Worm (Caenorhabditis elegans): ENCODE results near the gene unc-47.

The unc-47 gene

DNA sequence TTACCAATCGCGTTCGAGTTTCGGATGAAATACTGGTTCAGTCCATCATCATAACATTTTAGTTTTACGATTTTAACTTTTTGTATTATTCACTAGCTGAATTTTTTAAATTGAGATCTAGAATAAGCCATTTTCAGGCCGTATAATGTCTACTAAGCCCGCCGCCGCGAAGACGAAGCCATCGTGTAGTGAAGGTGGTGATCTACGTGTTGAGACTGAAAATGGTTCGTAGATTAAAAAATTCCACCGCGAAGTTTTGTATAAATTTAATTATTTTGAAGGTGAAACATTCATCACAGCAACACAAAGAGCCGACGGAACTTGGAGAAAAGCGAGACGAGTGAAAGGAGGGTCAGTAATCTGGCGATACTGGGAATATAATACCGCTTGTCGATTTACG is 23.6 kb upstream of the unc-47 start, which contains the start of gene T20G5.9 (continued):
- TF ChIP-seq rpc-1 (optimal IDR thresholded peaks at IDR 0.05) = no peak
- no peak for TF ChIP-seq rpc-1 (tag; optimal IDR thresholded peaks at IDR 0.05)
- no peak for TF ChIP-seq hlh-26 (GFP tag; conservative IDR thresholded peaks at IDR 0.05)
- TF ChIP-seq Y95B8A.8 (GFP tag; IDR thresholded peaks at IDR 0.05) = no peak
- TF ChIP-seq B0261.1 (tag; optimal IDR thresholded peaks at IDR 0.05) = no peak
- TF ChIP-seq ztf-28 (GFP tag; IDR thresholded peaks at IDR 0.05) = no peak

DNA sequence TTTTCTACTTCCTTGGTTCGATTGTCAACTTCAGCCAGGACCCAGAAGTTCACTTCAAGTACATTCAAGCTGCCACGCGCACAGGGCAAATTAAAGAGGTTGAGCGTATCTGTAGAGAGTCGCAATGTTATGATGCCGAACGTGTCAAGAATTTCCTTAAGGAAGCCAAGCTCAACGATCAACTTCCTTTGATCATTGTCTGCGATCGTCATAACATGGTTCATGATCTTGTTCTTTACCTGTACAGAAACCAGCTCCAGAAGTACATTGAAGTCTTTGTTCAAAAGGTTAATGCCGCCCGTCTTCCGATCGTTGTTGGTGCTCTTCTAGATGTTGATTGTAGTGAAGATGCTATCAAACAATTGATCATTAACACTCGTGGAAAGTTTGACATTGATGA is 20.3 kb upstream of the unc-47 start:
- TF ChIP-seq efl-1 (GFP tag; optimal IDR thresholded peaks at IDR 0.05) (no peak), sea-2 (GFP tag; IDR thresholded peaks at IDR 0.05) (no peak), nhr-80 (tag; optimal IDR thresholded peaks at IDR 0.05) (no peak), Y53F4B.3 (GFP tag; IDR thresholded peaks at IDR 0.05) (no peak), zim-3 (tag; optimal IDR thresholded peaks at IDR 0.05) (no peak), ZK185.1 (tag; optimal IDR thresholded peaks at IDR 0.05; ENCODE audit: poor library complexity, severe bottlenecking) (no peak), ztf-25 (GFP tag; IDR thresholded peaks at IDR 0.05) (no peak), aptf-2 (GFP tag; conservative IDR thresholded peaks at IDR 0.05) (no peak), him-1 (tag; optimal IDR thresholded peaks at IDR 0.05) (no peak), snpc-3.4 (tag; optimal IDR thresholded peaks at IDR 0.05) (no peak), T26A5.8 (tag; optimal IDR thresholded peaks at IDR 0.05) (no peak), gei-17 (GFP tag; optimal IDR thresholded peaks at IDR 0.05) (no peak), F33H1.4 (GFP tag; IDR thresholded peaks at IDR 0.05) (no peak), tbx-9 (tag; optimal IDR thresholded peaks at IDR 0.05; ENCODE audit: borderline replicate concordance) (no peak), F10E7.11 (tag; optimal IDR thresholded peaks at IDR 0.05) (no peak), nhr-90 (tag; optimal IDR thresholded peaks at IDR 0.05) (no peak), F39B2.1 (GFP tag; IDR thresholded peaks at IDR 0.05) (no peak)

DNA sequence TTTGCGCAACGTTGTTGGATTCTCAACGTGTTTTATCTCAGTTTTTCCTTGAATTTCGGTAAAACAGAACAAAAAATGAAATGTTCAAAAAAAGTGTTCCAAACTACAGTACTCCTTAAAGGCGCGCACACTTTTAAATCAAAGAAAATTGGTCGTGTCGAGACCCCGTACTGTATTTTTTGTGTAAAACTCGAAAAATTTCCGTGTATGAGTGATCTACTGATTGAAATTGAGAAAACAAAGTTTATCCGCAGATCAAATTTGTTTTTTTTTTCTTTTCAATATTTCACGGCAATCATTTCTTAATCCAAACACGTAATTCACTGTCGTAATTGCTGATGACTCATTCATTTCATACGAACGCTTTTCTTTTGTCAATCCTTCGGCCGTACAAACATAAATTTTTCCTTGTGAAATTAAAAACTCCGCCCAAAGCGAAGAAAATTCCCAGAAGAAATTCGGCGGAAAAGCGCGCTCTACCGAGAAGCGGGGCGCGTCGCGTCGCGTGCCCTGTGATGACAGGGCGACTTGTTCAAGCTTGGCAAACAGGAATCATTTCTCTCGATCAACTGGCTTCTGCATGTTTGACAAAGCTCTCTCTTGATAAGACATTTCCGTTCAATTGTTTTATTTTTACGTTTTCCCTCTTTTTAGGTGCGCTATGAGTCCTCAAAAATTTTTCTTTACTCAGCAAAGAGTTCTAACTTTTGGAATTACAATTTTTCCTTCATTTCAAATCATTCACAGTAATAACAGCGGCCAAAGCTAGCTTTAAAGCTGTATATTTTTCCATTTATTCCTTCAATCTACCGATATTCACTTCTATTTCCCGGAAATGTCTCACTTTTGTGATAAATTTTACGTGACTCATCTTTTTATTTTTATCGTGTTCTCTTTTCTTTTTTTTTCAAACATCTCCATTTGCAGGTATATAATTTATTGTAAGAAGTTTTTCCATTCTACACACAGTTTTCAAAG is 17.1 kb upstream of the unc-47 start, which contains the start of gene chc-1:
Gene chc-1, plus strand, starts transcription at position 928 of the 978 bp plus-strand sequence.
- TF ChIP-seq ama-1 (optimal IDR thresholded peaks at IDR 0.05) (no peak), ama-1 (GFP tag; optimal IDR thresholded peaks at IDR 0.05) (no peak), ztf-3 (GFP tag; optimal IDR thresholded peaks at IDR 0.05) (no peak), hlh-26 (GFP tag; conservative IDR thresholded peaks at IDR 0.05) (no peak), cebp-2 (GFP tag; IDR thresholded peaks at IDR 0.05) (no peak), snpc-1.1 (tag; optimal IDR thresholded peaks at IDR 0.05; ENCODE audit: insufficient read depth) (no peak), madf-3 (GFP tag; IDR thresholded peaks at IDR 0.05) (peak; percentile 89), aptf-2 (GFP tag; conservative IDR thresholded peaks at IDR 0.05) (peak; percentile 72), him-1 (tag; optimal IDR thresholded peaks at IDR 0.05) (no peak), tbp1 (GFP tag; optimal IDR thresholded peaks at IDR 0.05) (no peak), egrh-3 (GFP tag; IDR thresholded peaks at IDR 0.05) (no peak), tlf-1 (GFP tag; optimal IDR thresholded peaks at IDR 0.05) (peak; percentile 20), F37B4.10 (GFP tag; IDR thresholded peaks at IDR 0.05) (no peak), nfya-1 (tag; optimal IDR thresholded peaks at IDR 0.05; ENCODE audit: borderline replicate concordance, insufficient read depth) (no peak), ets-4 (GFP tag; optimal IDR thresholded peaks at IDR 0.05) (no peak), mel-28 (tag; optimal IDR thresholded peaks at IDR 0.05; ENCODE audit: borderline replicate concordance) (no peak), nhr-90 (tag; optimal IDR thresholded peaks at IDR 0.05) (no peak), lsl-1 (GFP tag; optimal IDR thresholded peaks at IDR 0.05) (peak; percentile 87), lag-1 (GFP tag; IDR thresholded peaks at IDR 0.05) (no peak), ztf-18 (tag; optimal IDR thresholded peaks at IDR 0.05) (no peak), ceh-40 (GFP tag; IDR thresholded peaks at IDR 0.05) (no peak), nhr-120 (GFP tag; IDR thresholded peaks at IDR 0.05) (no peak), repo-1 (tag; optimal IDR thresholded peaks at IDR 0.05) (no peak), B0261.1 (tag; optimal IDR thresholded peaks at IDR 0.05) (no peak), ztf-25 (GFP tag; IDR thresholded peaks at IDR 0.05) (no peak), athp-1 (tag; optimal IDR thresholded peaks at IDR 0.05) (no peak), lin-54 (GFP tag; optimal IDR thresholded peaks at IDR 0.05) (no peak), nhr-27 (tag; optimal IDR thresholded peaks at IDR 0.05) (no peak)
